Worm (Caenorhabditis elegans) whole organism, midembryonic: Measurements from ENCODE around the gene nhr-221.
"Not testable (repeated sequence)": the region's sequence is repeated elsewhere in the genome, so short reads cannot be mapped to it uniquely, and the experiment has no call there.

Source experiments
- T22C8.4 ChIP-seq: fragments of 200-800 bp; sonication (Bioruptor generic); IDR thresholded peaks from 2 replicates; pipeline ENCODE4 v1.3.6; 2022; ENCODE audit warnings: missing genetic modification characterization, missing compliant biosample characterization
- klf-2 ChIP-seq: fragments of 200-800 bp; sonication (Bioruptor generic); conservative IDR thresholded peaks from 2 replicates; pipeline ENCODE4 v1.3.6; 2022; ENCODE audit warnings: missing genetic modification reagents, missing genetic modification characterization, missing compliant biosample characterization

DNA sequence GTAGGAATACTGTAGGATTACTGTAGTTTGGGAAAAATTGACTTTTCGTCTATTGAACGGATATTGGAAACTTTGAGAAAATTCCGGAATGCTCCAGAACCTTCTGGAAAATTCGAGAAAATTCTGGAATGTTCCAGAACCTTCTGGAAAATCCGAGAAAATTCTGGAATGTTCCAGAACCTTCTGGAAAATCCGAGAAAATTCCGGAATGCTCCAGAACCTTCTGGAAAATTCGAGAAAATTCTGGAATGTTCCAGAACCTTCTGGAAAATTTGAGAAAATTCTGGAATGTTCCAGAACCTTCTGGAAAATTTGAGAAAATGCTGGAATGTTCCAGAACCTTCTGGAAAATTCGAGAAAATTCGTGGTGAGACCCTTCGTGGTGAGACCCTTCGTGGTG is 14.7 kb downstream of the nhr-221 start:
- not testable (repeated sequence) for TF ChIP-seq T22C8.4, klf-2 (GFP tag; lab: Robert Waterston, UW)
